Fruit fly (Drosophila melanogaster): ENCODE measurements around the gene mtSSB.

Gene mtSSB

dm6 chr3R:16245298-16246098, 40.4 kb upstream of the mtSSB start:
- TF ChIP-seq Myc (optimal IDR thresholded peaks at IDR 0.05) (no peak), insv (optimal IDR thresholded peaks at IDR 0.05) (no peak), ttk (optimal IDR thresholded peaks at IDR 0.05) (no peak)

dm6 chr3R:16244241-16244977, 39.4 kb upstream of the mtSSB start:
- TF ChIP-seq Sin3A (optimal IDR thresholded peaks at IDR 0.05) = no peak
- no peak for TF ChIP-seq h (optimal IDR thresholded peaks at IDR 0.05)
- TF ChIP-seq insv (optimal IDR thresholded peaks at IDR 0.05) = no peak
- no peak for TF ChIP-seq Myc (optimal IDR thresholded peaks at IDR 0.05)
- no peak for TF ChIP-seq psq (optimal IDR thresholded peaks at IDR 0.05)
- no peak for TF ChIP-seq ttk (optimal IDR thresholded peaks at IDR 0.05)

- no peak for TF ChIP-seq Sin3A (optimal IDR thresholded peaks at IDR 0.05)
- TF ChIP-seq Myc (optimal IDR thresholded peaks at IDR 0.05) = no peak
- TF ChIP-seq h (optimal IDR thresholded peaks at IDR 0.05) = no peak
- TF ChIP-seq ttk (optimal IDR thresholded peaks at IDR 0.05) = no peak
- no peak for TF ChIP-seq insv (optimal IDR thresholded peaks at IDR 0.05)
- no peak for TF ChIP-seq psq (optimal IDR thresholded peaks at IDR 0.05)
Observed at dm6 chr3R:16242461-16242934, 37.4 kb upstream of the mtSSB start.

dm6 chr3R:16241822-16242221, 36.8 kb upstream of the mtSSB start:
- no peak for TF ChIP-seq ttk (optimal IDR thresholded peaks at IDR 0.05)
- no peak for TF ChIP-seq h (optimal IDR thresholded peaks at IDR 0.05)
- no peak for TF ChIP-seq psq (optimal IDR thresholded peaks at IDR 0.05)

dm6 chr3R:16241102-16241779, 36.2 kb upstream of the mtSSB start:
- no peak for TF ChIP-seq Myc (optimal IDR thresholded peaks at IDR 0.05)
- no peak for TF ChIP-seq psq (optimal IDR thresholded peaks at IDR 0.05)
- no peak for TF ChIP-seq insv (optimal IDR thresholded peaks at IDR 0.05)
- TF ChIP-seq Sin3A (optimal IDR thresholded peaks at IDR 0.05) = no peak

- TF ChIP-seq Sin3A (optimal IDR thresholded peaks at IDR 0.05) (no peak), insv (optimal IDR thresholded peaks at IDR 0.05) (no peak), ttk (optimal IDR thresholded peaks at IDR 0.05) (no peak), psq (optimal IDR thresholded peaks at IDR 0.05) (no peak), h (optimal IDR thresholded peaks at IDR 0.05) (no peak), Myc (optimal IDR thresholded peaks at IDR 0.05) (no peak)
Observed at dm6 chr3R:16240478-16241101, 35.5 kb upstream of the mtSSB start.

- TF ChIP-seq h (optimal IDR thresholded peaks at IDR 0.05) (no peak), ttk (optimal IDR thresholded peaks at IDR 0.05) (no peak), Myc (optimal IDR thresholded peaks at IDR 0.05) (no peak), insv (optimal IDR thresholded peaks at IDR 0.05) (no peak), psq (optimal IDR thresholded peaks at IDR 0.05) (no peak), Sin3A (optimal IDR thresholded peaks at IDR 0.05) (no peak)
Observed at dm6 chr3R:16239304-16239703, 34.3 kb upstream of the mtSSB start.

dm6 chr3R:16238016-16238710, 33.1 kb upstream of the mtSSB start:
- TF ChIP-seq h (optimal IDR thresholded peaks at IDR 0.05) = no peak
- TF ChIP-seq Myc (optimal IDR thresholded peaks at IDR 0.05) = no peak
- no peak for TF ChIP-seq insv (optimal IDR thresholded peaks at IDR 0.05)
- TF ChIP-seq ttk (optimal IDR thresholded peaks at IDR 0.05) = no peak
- no peak for TF ChIP-seq Sin3A (optimal IDR thresholded peaks at IDR 0.05)
- TF ChIP-seq psq (optimal IDR thresholded peaks at IDR 0.05) = no peak

- no peak for TF ChIP-seq ttk (optimal IDR thresholded peaks at IDR 0.05)
Observed at dm6 chr3R:16236713-16237641, 31.9 kb upstream of the mtSSB start.

dm6 chr3R:16235941-16236712, 31.1 kb upstream of the mtSSB start:
- TF ChIP-seq Sin3A (optimal IDR thresholded peaks at IDR 0.05) = no peak
- no peak for TF ChIP-seq ttk (optimal IDR thresholded peaks at IDR 0.05)
- no peak for TF ChIP-seq insv (optimal IDR thresholded peaks at IDR 0.05)
- TF ChIP-seq Myc (optimal IDR thresholded peaks at IDR 0.05) = no peak
- no peak for TF ChIP-seq psq (optimal IDR thresholded peaks at IDR 0.05)
- TF ChIP-seq h (optimal IDR thresholded peaks at IDR 0.05) = no peak
